Worm (Caenorhabditis elegans): ENCODE measurements around the gene jac-1.

- TF ChIP-seq fkh-8 (tag; optimal IDR thresholded peaks at IDR 0.05) (no peak), fos-1 (tag; optimal IDR thresholded peaks at IDR 0.05) (no peak), aly-2 (tag; optimal IDR thresholded peaks at IDR 0.05) (no peak), nhr-237 (tag; optimal IDR thresholded peaks at IDR 0.05) (no peak)
These were observed 2.5 kb downstream of the jac-1 start for ce11 chrIV:16024165-16024564.

Data from whole organism, L1 larva.